Worm (Caenorhabditis elegans) whole organism, mixed stage, embryonic: ENCODE results near the gene C35A5.6.

Source experiments
- mep-1 ChIP-seq: fragments of 150-350 bp; optimal IDR thresholded peaks from 2 replicates; lab custom pipeline; 2017; ENCODE audit warnings: missing biosample characterization, missing genetic modification reagents, missing genetic modification characterization, inconsistent platforms
- nhr-12 ChIP-seq: fragments of 150-350 bp; optimal IDR thresholded peaks from 2 replicates; lab custom pipeline; 2014; ENCODE audit warnings: missing biosample characterization, missing genetic modification characterization
- unc-62 ChIP-seq: fragments of 150-350 bp; optimal IDR thresholded peaks from 2 replicates; lab custom pipeline; 2014; ENCODE audit warnings: missing biosample characterization, missing genetic modification reagents, missing genetic modification characterization

DNA sequence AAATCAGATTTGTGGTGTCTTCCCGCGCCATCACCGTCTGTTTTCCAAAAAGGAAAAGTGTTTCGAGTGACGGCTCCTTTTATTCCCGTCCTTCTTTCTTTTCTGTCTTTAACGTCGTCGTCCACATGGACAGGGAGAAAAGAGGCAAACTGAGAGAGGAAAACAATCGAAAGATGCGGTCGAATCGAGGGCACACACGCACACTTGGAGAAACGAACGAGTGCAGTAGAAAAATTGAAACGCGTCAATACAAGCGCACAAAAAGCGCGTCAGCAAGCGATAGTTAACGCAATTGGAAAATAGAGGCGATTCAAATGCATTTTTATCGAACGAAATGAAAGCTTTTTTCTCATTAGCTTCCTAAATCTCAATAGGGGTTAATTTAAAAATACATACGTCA lies 27.9 kb downstream of the C35A5.6 start:
- TF ChIP-seq nhr-12 (tag; lab: Kevin White, UChicago) (no peak), mep-1 (peak; percentile 82), unc-62 (GFP tag; lab: Kevin White, UChicago) (peak; percentile 6)
